Worm (Caenorhabditis elegans): ENCODE data around the gene hsp-43.

ce11 chrX:6263194-6263698 lies 27.9 kb upstream of the hsp-43 start, which contains the start of gene W05H9.4:
- TF ChIP-seq W03F9.2 (tag; optimal IDR thresholded peaks at IDR 0.05), result no peak
- TF ChIP-seq dao-5 (tag; optimal IDR thresholded peaks at IDR 0.05), result no peak
